Worm (Caenorhabditis elegans): Measurements from ENCODE around the gene ZC168.2.

DNA sequence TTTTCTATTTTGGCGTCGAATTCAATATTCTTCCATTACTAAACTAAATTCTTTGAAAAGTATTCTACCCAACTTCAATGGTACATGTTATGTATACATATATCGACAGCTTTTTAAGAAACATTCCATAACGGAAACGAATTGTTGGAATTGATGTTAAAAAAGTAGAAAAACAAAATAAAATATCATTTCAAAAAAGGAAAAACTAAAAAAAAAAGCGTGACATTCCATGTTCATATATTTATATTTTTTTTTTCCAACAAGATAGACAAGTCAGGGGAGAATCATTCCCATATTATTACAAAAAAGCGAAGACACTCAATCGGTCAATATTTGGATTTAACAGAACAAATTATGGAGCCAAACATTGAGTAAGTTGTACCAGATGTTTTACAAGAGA lies 22.7 kb upstream of the ZC168.2 start, which contains the start of gene R102.10:
- no peak for TF ChIP-seq ama-1 (optimal IDR thresholded peaks at IDR 0.05)
- TF ChIP-seq unc-39 (tag; optimal IDR thresholded peaks at IDR 0.05) = no peak
- TF ChIP-seq ceh-62 (tag; optimal IDR thresholded peaks at IDR 0.05) = no peak
- TF ChIP-seq zag-1 (tag; optimal IDR thresholded peaks at IDR 0.05) = no peak
- no peak for TF ChIP-seq unc-62 (GFP tag; optimal IDR thresholded peaks at IDR 0.05 in 1 of 2)
- TF ChIP-seq unc-62 (tag; optimal IDR thresholded peaks at IDR 0.05) = no peak
